Fruit fly (Drosophila melanogaster) whole organism, pupa: Measurements from ENCODE around the gene cnir.

Source experiments
- CG10348 ChIP-seq: fragments of 200-800 bp; sonication (Bioruptor generic); IDR thresholded peaks from 2 replicates; pipeline ENCODE4 v1.3.6; 2022; ENCODE audit warnings: missing biosample characterization, missing genetic modification characterization
- CG15710 ChIP-seq: fragments of 200-800 bp; sonication (Bioruptor generic); optimal IDR thresholded peaks from 2 replicates; lab custom pipeline; 2018; ENCODE audit warnings: missing biosample characterization, mild to moderate bottlenecking, missing genetic modification characterization, moderate library complexity
- CG17806 ChIP-seq: fragments of 200-800 bp; sonication (Bioruptor generic); optimal IDR thresholded peaks from 2 replicates; lab custom pipeline; 2018; ENCODE audit warnings: missing biosample characterization, mild to moderate bottlenecking, missing genetic modification characterization, moderate library complexity
- EcR ChIP-seq: fragments of 200-800 bp; sonication (Bioruptor generic); optimal IDR thresholded peaks from 3 replicates; lab custom pipeline; 2019; ENCODE audit warnings: missing biosample characterization, missing genetic modification characterization, mild to moderate bottlenecking, moderate library complexity, missing genetic modification reagents
- Ets98B ChIP-seq: fragments of 200-800 bp; sonication (Bioruptor generic); IDR thresholded peaks from 2 replicates; pipeline ENCODE4 v1.3.6; 2022; ENCODE audit warnings: missing biosample characterization, missing genetic modification characterization
- fd96Ca ChIP-seq: fragments of 200-800 bp; sonication (Bioruptor generic); IDR thresholded peaks from 3 replicates; pipeline ENCODE4 v1.3.6; 2022; ENCODE audit warnings: missing biosample characterization, missing genetic modification characterization
- rn ChIP-seq: fragments of 200-800 bp; sonication (Bioruptor generic); IDR thresholded peaks from 2 replicates; pipeline ENCODE4 v1.3.6; 2022; ENCODE audit warnings: missing biosample characterization, missing genetic modification characterization

dm6 chr2L:2999113-2999512, 40.5 kb downstream of the cnir start, which contains the start of gene Ccdc85:
- no peak for TF ChIP-seq rn (GFP tag; lab: Robert Waterston, UW)
- TF ChIP-seq CG15710: no peak
- peak; percentile 3 for TF ChIP-seq EcR (GFP tag; lab: Kevin White, UChicago)
- TF ChIP-seq CG17806: no peak
- TF ChIP-seq Ets98B (GFP tag; lab: Robert Waterston, UW): no peak
- no peak for TF ChIP-seq fd96Ca (GFP tag; lab: Robert Waterston, UW)
- no peak for TF ChIP-seq CG10348
